Worm (Caenorhabditis elegans) whole organism, late embryonic: ENCODE results near the gene mrpl-18.
A peak's percentile ranks its signal among the peaks of the same experiment; 100 is the strongest.

Experiments
- F13H6.1 ChIP-seq: sonication (generic microtip); optimal IDR thresholded peaks from 2 replicates; lab custom pipeline; 2016; ENCODE audit warnings: missing genetic modification characterization, missing compliant biosample characterization
- K02D7.2 ChIP-seq: sonication (generic microtip); optimal IDR thresholded peaks from 2 replicates; lab custom pipeline; 2017; ENCODE audit warnings: mild to moderate bottlenecking, missing genetic modification characterization, missing compliant biosample characterization
- T23F11.4 ChIP-seq: fragments of 200-800 bp; sonication (Bioruptor generic); optimal IDR thresholded peaks from 2 replicates; lab custom pipeline; 2018; ENCODE audit warnings: mild to moderate bottlenecking, missing genetic modification characterization, missing compliant biosample characterization
- ahr-1 ChIP-seq: sonication (generic microtip); optimal IDR thresholded peaks from 2 replicates; lab custom pipeline; 2016; ENCODE audit warnings: missing genetic modification characterization, missing compliant biosample characterization
- ceh-18 ChIP-seq: sonication (generic microtip); optimal IDR thresholded peaks from 2 replicates; lab custom pipeline; 2016; ENCODE audit warnings: missing genetic modification characterization, missing compliant biosample characterization
- ceh-22 ChIP-seq: sonication (generic microtip); optimal IDR thresholded peaks from 2 replicates; lab custom pipeline; 2017; ENCODE audit warnings: missing biosample characterization, missing genetic modification characterization
- ceh-24 ChIP-seq: sonication (generic microtip); optimal IDR thresholded peaks from 2 replicates; lab custom pipeline; 2016; ENCODE audit warnings: mild to moderate bottlenecking, missing genetic modification characterization, missing compliant biosample characterization
- ceh-31 ChIP-seq: sonication (generic microtip); optimal IDR thresholded peaks from 2 replicates; lab custom pipeline; 2016; ENCODE audit warnings: missing genetic modification characterization, missing compliant biosample characterization
- ceh-34 ChIP-seq: sonication (generic microtip); optimal IDR thresholded peaks from 2 replicates; lab custom pipeline; 2016; ENCODE audit warnings: mild to moderate bottlenecking, missing genetic modification characterization, missing compliant biosample characterization
- ceh-48 ChIP-seq: sonication (generic microtip); optimal IDR thresholded peaks from 2 replicates; lab custom pipeline; 2016; ENCODE audit warnings: missing genetic modification characterization, inconsistent platforms, missing compliant biosample characterization
- ceh-9 ChIP-seq: sonication (generic microtip); optimal IDR thresholded peaks from 2 replicates; lab custom pipeline; 2016; ENCODE audit warnings: mild to moderate bottlenecking, missing genetic modification characterization, inconsistent platforms, missing compliant biosample characterization
- dve-1 ChIP-seq: sonication (generic microtip); optimal IDR thresholded peaks from 2 replicates; lab custom pipeline; 2017; ENCODE audit warnings: antibody characterized with exemption, mild to moderate bottlenecking, missing genetic modification characterization, missing compliant biosample characterization
- elt-2 ChIP-seq: sonication (generic microtip); optimal IDR thresholded peaks from 2 replicates; lab custom pipeline; 2016; ENCODE audit warnings: missing genetic modification reagents, missing genetic modification characterization, missing compliant biosample characterization
- ets-4 ChIP-seq: sonication (generic microtip); optimal IDR thresholded peaks from 2 replicates; lab custom pipeline; 2016; ENCODE audit warnings: missing genetic modification characterization, missing compliant biosample characterization
- fax-1 ChIP-seq: sonication (generic microtip); optimal IDR thresholded peaks from 2 replicates; lab custom pipeline; 2016; ENCODE audit warnings: missing genotype, missing genetic modification characterization, missing compliant biosample characterization
- fkh-6 ChIP-seq: sonication (generic microtip); optimal IDR thresholded peaks from 2 replicates; lab custom pipeline; 2016; ENCODE audit warnings: missing genetic modification characterization, missing compliant biosample characterization
- hlh-15 ChIP-seq: sonication (generic microtip); optimal IDR thresholded peaks from 2 replicates; lab custom pipeline; 2016; ENCODE audit warnings: missing genetic modification characterization, missing compliant biosample characterization
- hlh-30 ChIP-seq: sonication (generic microtip); optimal IDR thresholded peaks from 2 replicates; lab custom pipeline; 2017; ENCODE audit warnings: antibody characterized with exemption, missing genetic modification characterization, missing compliant biosample characterization; ENCODE audit not compliant: insufficient read depth
- hlh-6 ChIP-seq: sonication (generic microtip); optimal IDR thresholded peaks from 2 replicates; lab custom pipeline; 2016; ENCODE audit warnings: missing genotype, missing genetic modification characterization, missing compliant biosample characterization
- hlh-8 ChIP-seq: sonication (generic microtip); optimal IDR thresholded peaks from 2 replicates; lab custom pipeline; 2016; ENCODE audit warnings: missing genotype, missing genetic modification characterization, missing compliant biosample characterization
- mec-3 ChIP-seq: sonication (generic microtip); optimal IDR thresholded peaks from 2 replicates; lab custom pipeline; 2016; ENCODE audit warnings: borderline replicate concordance, missing genetic modification characterization, missing compliant biosample characterization
- nfya-1 ChIP-seq: sonication (generic microtip); optimal IDR thresholded peaks from 2 replicates; lab custom pipeline; 2017; ENCODE audit warnings: missing genetic modification characterization, mild to moderate bottlenecking, missing compliant biosample characterization, antibody characterized with exemption, moderate library complexity
- odd-2 ChIP-seq: sonication (generic microtip); optimal IDR thresholded peaks from 2 replicates; lab custom pipeline; 2017; ENCODE audit warnings: antibody characterized with exemption, mild to moderate bottlenecking, missing genetic modification characterization, missing compliant biosample characterization
- pat-9 ChIP-seq: fragments of 200-800 bp; sonication (Bioruptor generic); optimal IDR thresholded peaks from 2 replicates; lab custom pipeline; 2018; ENCODE audit warnings: mild to moderate bottlenecking, missing genetic modification characterization, moderate library complexity, missing compliant biosample characterization
- pax-1 ChIP-seq: fragments of 150-350 bp; optimal IDR thresholded peaks from 2 replicates; lab custom pipeline; 2014; ENCODE audit warnings: missing biosample characterization, missing genetic modification characterization
- pha-4 ChIP-seq: fragments of 150-350 bp; optimal IDR thresholded peaks from 2 replicates; lab custom pipeline; 2018; ENCODE audit warnings: missing biosample characterization, missing genetic modification reagents, missing genetic modification characterization
- pqm-1 ChIP-seq: sonication (generic microtip); optimal IDR thresholded peaks from 2 replicates; lab custom pipeline; 2016; ENCODE audit warnings: missing genetic modification characterization, missing compliant biosample characterization
- rnt-1 ChIP-seq: sonication (generic microtip); optimal IDR thresholded peaks from 2 replicates; lab custom pipeline; 2016; ENCODE audit warnings: missing genetic modification characterization, missing compliant biosample characterization
- sdc-2 ChIP-seq: sonication (generic microtip); optimal IDR thresholded peaks from 2 replicates; lab custom pipeline; 2016; ENCODE audit warnings: missing genotype, missing genetic modification characterization, missing compliant biosample characterization
- syd-9 ChIP-seq: sonication (generic microtip); optimal IDR thresholded peaks from 2 replicates; lab custom pipeline; 2016; ENCODE audit warnings: mild to moderate bottlenecking, missing genetic modification characterization, moderate library complexity, missing compliant biosample characterization
- tbx-2 ChIP-seq: sonication (generic microtip); optimal IDR thresholded peaks from 2 replicates; lab custom pipeline; 2016; ENCODE audit warnings: missing genetic modification characterization, missing compliant biosample characterization
- tbx-7 ChIP-seq: sonication (generic microtip); optimal IDR thresholded peaks from 2 replicates; lab custom pipeline; 2016; ENCODE audit warnings: missing genotype, missing genetic modification characterization, missing compliant biosample characterization
- unc-42 ChIP-seq: sonication (generic microtip); optimal IDR thresholded peaks from 2 replicates; lab custom pipeline; 2016; ENCODE audit warnings: missing genotype, missing genetic modification characterization, missing compliant biosample characterization
- unc-55 ChIP-seq: sonication (generic microtip); optimal IDR thresholded peaks from 2 replicates; lab custom pipeline; 2017; ENCODE audit warnings: missing biosample characterization, missing genetic modification reagents, missing genetic modification characterization
- unc-86 ChIP-seq: sonication (generic microtip); optimal IDR thresholded peaks from 2 replicates; lab custom pipeline; 2016; ENCODE audit warnings: missing genetic modification characterization, missing compliant biosample characterization
- zip-5 ChIP-seq: sonication (generic microtip); optimal IDR thresholded peaks from 2 replicates; lab custom pipeline; 2016; ENCODE audit warnings: missing genetic modification characterization, missing compliant biosample characterization
- ztf-16 ChIP-seq: sonication (generic microtip); optimal IDR thresholded peaks from 2 replicates; lab custom pipeline; 2017; ENCODE audit warnings: missing genetic modification characterization, missing compliant biosample characterization

mrpl-18 gene

DNA sequence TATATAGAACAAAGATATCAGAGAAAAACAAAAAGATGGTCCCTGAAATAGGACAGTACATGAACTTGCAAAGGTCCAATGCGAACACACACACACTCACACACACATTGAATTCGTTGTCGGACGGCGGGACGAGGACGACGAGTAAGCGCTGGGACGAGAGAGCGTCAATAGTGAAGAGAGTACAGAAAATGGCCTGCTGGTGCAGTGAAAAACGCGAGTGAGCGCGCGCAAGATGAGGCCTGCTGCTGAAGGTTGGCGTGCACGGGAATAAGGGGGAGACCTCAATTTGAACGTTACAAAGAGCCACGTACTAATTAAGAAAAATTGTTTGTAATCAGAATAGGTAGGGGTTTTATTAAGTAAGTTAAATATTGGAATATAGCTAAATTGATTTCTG is 17.8 kb upstream of the mrpl-18 start (continued):
- TF ChIP-seq hlh-30 (tag; lab: Kevin White, UChicago) (peak; percentile 22), ceh-34 (peak; percentile 38), rnt-1 (peak; percentile 9), ceh-22 (tag; lab: Kevin White, UChicago) (no peak), hlh-15 (tag; lab: Kevin White, UChicago) (no peak)

DNA sequence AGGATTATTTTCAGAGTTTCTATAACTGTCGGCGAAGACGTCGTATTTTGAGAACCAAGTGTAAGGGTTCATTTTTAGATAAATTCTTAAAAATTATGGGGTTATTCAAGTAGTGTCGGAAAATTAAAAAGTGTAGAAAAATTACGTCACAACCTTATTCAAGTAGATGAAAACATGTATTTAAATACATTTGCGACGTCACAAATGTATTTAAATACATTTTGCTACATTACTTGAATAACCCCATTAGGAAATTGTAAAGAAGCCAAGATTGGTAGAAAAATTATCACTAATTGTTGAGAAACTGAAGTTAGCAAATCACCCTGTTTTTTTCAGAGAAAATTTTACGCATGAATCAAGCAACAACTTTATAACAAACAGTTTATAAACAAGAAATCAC is 15.6 kb upstream of the mrpl-18 start:
- no peak for TF ChIP-seq ceh-18
- TF ChIP-seq ets-4 (tag; lab: Kevin White, UChicago) = no peak
- no peak for TF ChIP-seq F13H6.1 (tag; lab: Kevin White, UChicago)
- TF ChIP-seq ztf-16 = no peak
- TF ChIP-seq sdc-2 (tag; lab: Kevin White, UChicago) = no peak
- no peak for TF ChIP-seq tbx-2 (tag; lab: Kevin White, UChicago)
- TF ChIP-seq ceh-22 (tag; lab: Kevin White, UChicago) = no peak
- no peak for TF ChIP-seq unc-42
- no peak for TF ChIP-seq syd-9 (tag; lab: Kevin White, UChicago)
- TF ChIP-seq hlh-30 (tag; lab: Kevin White, UChicago) = no peak

DNA sequence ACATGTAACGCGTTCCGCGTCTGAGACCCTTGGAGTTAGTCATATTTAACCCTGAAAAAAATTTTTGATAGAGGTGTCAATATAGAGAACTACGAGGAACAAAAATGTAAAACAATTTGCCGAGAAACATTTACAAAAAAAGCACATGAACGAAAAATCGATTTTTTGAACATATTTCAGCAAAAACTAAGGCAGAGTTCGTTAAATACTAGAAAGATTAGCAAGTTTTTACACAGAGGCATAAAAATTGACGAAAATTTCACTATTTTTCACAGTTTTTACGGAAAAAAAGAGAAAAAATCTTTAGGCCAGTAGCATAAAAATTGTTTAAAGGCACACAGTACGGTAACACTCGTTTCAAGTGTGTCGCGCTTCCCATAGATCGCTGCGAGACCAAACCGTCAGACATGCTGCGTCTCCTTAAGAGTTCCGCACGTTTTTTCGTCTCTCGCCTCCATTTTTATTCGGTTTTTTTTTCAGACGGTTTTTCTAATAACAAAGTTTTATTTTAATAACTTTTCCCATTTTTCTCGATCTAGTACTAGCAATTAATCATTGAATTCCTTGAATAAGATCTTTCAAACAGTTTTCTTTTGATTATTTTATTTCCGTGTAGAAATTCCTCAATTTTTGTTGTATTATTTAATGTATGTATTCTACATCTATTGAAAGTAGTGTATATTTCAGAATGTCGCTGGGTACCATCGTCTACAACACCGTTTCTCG is 14.5 kb upstream of the mrpl-18 start, which contains the start of the genes rpl-21 and C14B9.10:
TSS of gene rpl-21 (minus strand) at position 51 of the 726 bp plus-strand sequence.
TSS of gene C14B9.10 (plus strand) at position 676 of the 726 bp plus-strand sequence.
- TF ChIP-seq hlh-6 (no peak), ceh-18 (peak; percentile 27), K02D7.2 (tag; lab: Kevin White, UChicago) (no peak), ceh-9 (tag; lab: Kevin White, UChicago) (no peak), pat-9 (tag; lab: Kevin White, UChicago) (no peak), F13H6.1 (tag; lab: Kevin White, UChicago) (no peak), fkh-6 (no peak), hlh-30 (tag; lab: Kevin White, UChicago) (peak; percentile 46), mec-3 (no peak), hlh-8 (tag; lab: Kevin White, UChicago) (no peak), pha-4 (tag; lab: Kevin White, UChicago) (no peak), ceh-24 (no peak), tbx-7 (no peak), ahr-1 (tag; lab: Kevin White, UChicago) (no peak), pqm-1 (tag; lab: Kevin White, UChicago) (no peak), tbx-2 (tag; lab: Kevin White, UChicago) (peak; percentile 49), elt-2 (tag; lab: Kevin White, UChicago) (peak; percentile 23), pax-1 (tag; lab: Kevin White, UChicago) (no peak), unc-55 (GFP tag; lab: Kevin White, UChicago) (peak; percentile 73), odd-2 (tag; lab: Kevin White, UChicago) (no peak), nfya-1 (tag; lab: Kevin White, UChicago) (peak; percentile 92), zip-5 (tag; lab: Kevin White, UChicago) (no peak), dve-1 (tag; lab: Kevin White, UChicago) (peak; percentile 28), ceh-31 (peak; percentile 64), unc-86 (tag; lab: Kevin White, UChicago) (no peak), ceh-48 (tag; lab: Kevin White, UChicago) (no peak), T23F11.4 (GFP tag; lab: Kevin White, UChicago) (no peak), fax-1 (tag; lab: Kevin White, UChicago) (no peak), ceh-34 (no peak), unc-42 (peak; percentile 61)
